Fruit fly (Drosophila melanogaster): ENCODE measurements around the gene aralar1.

The aralar1 gene

dm6 chr3R:30459066-30459935, 3.6 kb upstream of the aralar1 start, which contains the start of the genes CG2224 and CDase:
CG2224 (minus strand) TSS chr3R:30459300.
CDase (plus strand) TSS chr3R:30459521.
- TF ChIP-seq net (GFP tag; optimal IDR thresholded peaks at IDR 0.05) (no peak), Ets21C (GFP tag; optimal IDR thresholded peaks at IDR 0.05) (no peak), CG10669 (GFP tag; optimal IDR thresholded peaks at IDR 0.05) (no peak), Eip78C (GFP tag) (peak; percentile 8)

dm6 chr3R:30454442-30454841, 1.2 kb downstream of the aralar1 start:
- TF ChIP-seq cyc (GFP tag; optimal IDR thresholded peaks at IDR 0.05) (no peak), fkh (GFP tag; optimal IDR thresholded peaks at IDR 0.05) (no peak), esn (GFP tag; optimal IDR thresholded peaks at IDR 0.05) (peak; percentile 38), net (GFP tag; optimal IDR thresholded peaks at IDR 0.05) (no peak), CG11762 (GFP tag; optimal IDR thresholded peaks at IDR 0.05; ENCODE audit: insufficient read depth) (no peak), CG1621 (tag; optimal IDR thresholded peaks at IDR 0.05) (no peak), Hr4 (GFP tag; optimal IDR thresholded peaks at IDR 0.05) (no peak), OdsH (GFP tag; optimal IDR thresholded peaks at IDR 0.05) (no peak), CG8319 (GFP tag; optimal IDR thresholded peaks at IDR 0.05) (no peak), CG8632 (GFP tag; optimal IDR thresholded peaks at IDR 0.05) (no peak), CG15336 (GFP tag; IDR thresholded peaks at IDR 0.05) (no peak), CG10631 (GFP tag; optimal IDR thresholded peaks at IDR 0.05) (no peak), CG4318 (GFP tag; optimal IDR thresholded peaks at IDR 0.05) (no peak), CG11294 (GFP tag; IDR thresholded peaks at IDR 0.05) (no peak), Met (GFP tag; optimal IDR thresholded peaks at IDR 0.05) (peak; percentile 52), CG10669 (GFP tag; optimal IDR thresholded peaks at IDR 0.05) (no peak), ss (GFP tag; optimal IDR thresholded peaks at IDR 0.05) (no peak), achi (GFP tag; optimal IDR thresholded peaks at IDR 0.05) (no peak), Eip78C (GFP tag) (peak; percentile 26), Hr39 (GFP tag; optimal IDR thresholded peaks at IDR 0.05) (no peak), dac (GFP tag; optimal IDR thresholded peaks at IDR 0.05) (no peak), fd85E (GFP tag; optimal IDR thresholded peaks at IDR 0.05) (no peak), CG7368 (GFP tag; optimal IDR thresholded peaks at IDR 0.05) (no peak), Sox102F (GFP tag; optimal IDR thresholded peaks at IDR 0.05) (peak; percentile 1), CG6163 (GFP tag; IDR thresholded peaks at IDR 0.05) (peak; percentile 32; the same call in 1 of the 3 replicates), CG8119 (GFP tag; IDR thresholded peaks at IDR 0.05) (no peak), spab (GFP tag; optimal IDR thresholded peaks at IDR 0.05) (no peak), Ets96B (tag; optimal IDR thresholded peaks at IDR 0.05) (no peak), Sox14 (GFP tag; optimal IDR thresholded peaks at IDR 0.05) (no peak), CG9139 (GFP tag; optimal IDR thresholded peaks at IDR 0.05) (no peak), CG16779 (tag; optimal IDR thresholded peaks at IDR 0.05) (no peak), Hr38 (GFP tag; optimal IDR thresholded peaks at IDR 0.05) (no peak), topi (GFP tag; optimal IDR thresholded peaks at IDR 0.05) (peak; percentile 8), CG6792 (GFP tag; optimal IDR thresholded peaks at IDR 0.05) (peak; percentile 3), Smox (GFP tag; optimal IDR thresholded peaks at IDR 0.05) (no peak), CG34406 (GFP tag; optimal IDR thresholded peaks at IDR 0.05) (no peak), CG3032 (tag; optimal IDR thresholded peaks at IDR 0.05) (no peak), CG3919 (GFP tag; optimal IDR thresholded peaks at IDR 0.05) (peak; percentile 8), Lpt (GFP tag; optimal IDR thresholded peaks at IDR 0.05) (no peak), CG6276 (GFP tag; optimal IDR thresholded peaks at IDR 0.05) (no peak), vri (GFP tag; optimal IDR thresholded peaks at IDR 0.05) (no peak), salr (GFP tag; optimal IDR thresholded peaks at IDR 0.05) (no peak), pdm3 (GFP tag; optimal IDR thresholded peaks at IDR 0.05) (no peak), Ets21C (GFP tag; optimal IDR thresholded peaks at IDR 0.05) (no peak), CG32006 (GFP tag; optimal IDR thresholded peaks at IDR 0.05) (no peak), Blimp-1 (GFP tag; optimal IDR thresholded peaks at IDR 0.05) (no peak), Eip93F (GFP tag; optimal IDR thresholded peaks at IDR 0.05) (no peak), fd59A (GFP tag; optimal IDR thresholded peaks at IDR 0.05) (no peak)

Data from whole organism, prepupa.